Worm (Caenorhabditis elegans) whole organism, early embryonic: Measurements from ENCODE around the gene kcnl-3.

Source experiments
- B0310.2 ChIP-seq: sonication (generic microtip); optimal IDR thresholded peaks from 2 replicates; lab custom pipeline; 2016; ENCODE audit warnings: mild to moderate bottlenecking, missing genetic modification characterization, missing compliant biosample characterization
- F13C5.2 ChIP-seq: sonication (generic microtip); optimal IDR thresholded peaks from 2 replicates; lab custom pipeline; 2017; ENCODE audit warnings: mild to moderate bottlenecking, missing genetic modification characterization, inconsistent platforms, missing compliant biosample characterization
- aly-1 ChIP-seq: sonication (generic microtip); optimal IDR thresholded peaks from 2 replicates; lab custom pipeline; 2016; ENCODE audit warnings: missing genetic modification characterization, missing compliant biosample characterization
- ama-1 ChIP-seq: fragments of 150-350 bp; optimal IDR thresholded peaks from 2 replicates; lab custom pipeline; 2014
- ceh-36 ChIP-seq: sonication (generic microtip); optimal IDR thresholded peaks from 2 replicates; lab custom pipeline; 2016; ENCODE audit warnings: missing genetic modification characterization, inconsistent platforms, missing compliant biosample characterization
- ets-7 ChIP-seq: sonication (generic microtip); optimal IDR thresholded peaks from 2 replicates; lab custom pipeline; 2016; ENCODE audit warnings: missing genotype, missing genetic modification characterization, missing compliant biosample characterization
- flt-1 ChIP-seq: fragments of 200-800 bp; sonication (Bioruptor generic); IDR thresholded peaks from 2 replicates; pipeline ENCODE4 v1.3.6; 2022; ENCODE audit warnings: missing genetic modification characterization, missing compliant biosample characterization
- hmbx-1 ChIP-seq: sonication (generic microtip); optimal IDR thresholded peaks from 2 replicates; lab custom pipeline; 2016; ENCODE audit warnings: mild to moderate bottlenecking, missing genetic modification characterization, missing compliant biosample characterization
- hnd-1 ChIP-seq: sonication (generic microtip); optimal IDR thresholded peaks from 2 replicates; lab custom pipeline; 2016; ENCODE audit warnings: missing genetic modification characterization, missing compliant biosample characterization
- sea-1 ChIP-seq: fragments of 200-800 bp; sonication (Bioruptor generic); conservative IDR thresholded peaks from 2 replicates; pipeline ENCODE4 v1.3.6; 2022; ENCODE audit warnings: missing genetic modification characterization, missing compliant biosample characterization
- tbx-37 ChIP-seq: fragments of 200-800 bp; sonication (Bioruptor generic); conservative IDR thresholded peaks from 2 replicates; pipeline ENCODE4 v1.3.6; 2022; ENCODE audit warnings: missing genetic modification reagents, missing genetic modification characterization, missing compliant biosample characterization
- tra-4 ChIP-seq: sonication (generic microtip); optimal IDR thresholded peaks from 2 replicates; lab custom pipeline; 2017; ENCODE audit warnings: missing genetic modification characterization, missing compliant biosample characterization

- TF ChIP-seq ama-1 (no peak), F13C5.2 (tag; lab: Kevin White, UChicago) (no peak), flt-1 (GFP tag; lab: Robert Waterston, UW) (no peak), hmbx-1 (tag; lab: Kevin White, UChicago) (no peak), hnd-1 (no peak), B0310.2 (no peak), aly-1 (tag; lab: Kevin White, UChicago) (no peak), ceh-36 (tag; lab: Kevin White, UChicago) (no peak), ets-7 (no peak), tbx-37 (no peak), sea-1 (GFP tag; lab: Robert Waterston, UW) (no peak), tra-4 (tag; lab: Kevin White, UChicago) (no peak)
Observed at ce11 chrX:5387629-5388028, 971 bp downstream of the kcnl-3 start.
